Fruit fly (Drosophila melanogaster) whole organism, prepupa: ENCODE results near the gene CG14506.

Source experiments
- Blimp-1 ChIP-seq: fragments of 200-800 bp; sonication (Bioruptor generic); optimal IDR thresholded peaks from 3 replicates; lab custom pipeline; 2017; ENCODE audit warnings: missing biosample characterization, missing genetic modification characterization, mild to moderate bottlenecking, moderate library complexity, missing genetic modification reagents
- CG11294 ChIP-seq: fragments of 200-800 bp; sonication (Bioruptor generic); IDR thresholded peaks from 2 replicates; pipeline ENCODE4 v1.3.6; 2022; ENCODE audit warnings: missing biosample characterization, missing genetic modification characterization
- CG11762 ChIP-seq: fragments of 200-800 bp; sonication (Bioruptor generic); optimal IDR thresholded peaks from 3 replicates; lab custom pipeline; 2016; ENCODE audit warnings: missing biosample characterization, missing genetic modification characterization; ENCODE audit not compliant: insufficient read depth
- CG15336 ChIP-seq: fragments of 200-800 bp; sonication (Bioruptor generic); IDR thresholded peaks from 2 replicates; pipeline ENCODE4 v1.3.6; 2022; ENCODE audit warnings: missing biosample characterization, missing genetic modification characterization
- CG1621 ChIP-seq: fragments of 200-800 bp; sonication (Bioruptor generic); optimal IDR thresholded peaks from 3 replicates; lab custom pipeline; 2018; ENCODE audit warnings: missing biosample characterization, mild to moderate bottlenecking, missing genetic modification characterization
- CG16779 ChIP-seq: fragments of 200-800 bp; sonication (Bioruptor generic); optimal IDR thresholded peaks from 3 replicates; lab custom pipeline; 2017; ENCODE audit warnings: missing biosample characterization, mild to moderate bottlenecking, missing genetic modification characterization
- CG3032 ChIP-seq: fragments of 200-800 bp; optimal IDR thresholded peaks from 2 replicates; lab custom pipeline; 2019; ENCODE audit warnings: missing biosample characterization, mild to moderate bottlenecking, missing genetic modification characterization, moderate library complexity
- CG31627 ChIP-seq: fragments of 200-800 bp; sonication (Bioruptor generic); optimal IDR thresholded peaks from 3 replicates; lab custom pipeline; 2016; ENCODE audit warnings: missing biosample characterization, missing genetic modification characterization
- CG32006 ChIP-seq: fragments of 200-800 bp; sonication (Bioruptor generic); optimal IDR thresholded peaks from 3 replicates; lab custom pipeline; 2017; ENCODE audit warnings: missing biosample characterization, mild to moderate bottlenecking, missing genetic modification characterization
- CG34406 ChIP-seq: fragments of 200-800 bp; sonication (Bioruptor generic); optimal IDR thresholded peaks from 3 replicates; lab custom pipeline; 2016; ENCODE audit warnings: missing biosample characterization, missing genetic modification characterization
- CG3919 ChIP-seq: fragments of 200-800 bp; sonication (Bioruptor generic); optimal IDR thresholded peaks from 3 replicates; lab custom pipeline; 2016; ENCODE audit warnings: missing biosample characterization, missing genetic modification characterization
- CG4318 ChIP-seq: fragments of 200-800 bp; sonication (Bioruptor generic); optimal IDR thresholded peaks from 3 replicates; lab custom pipeline; 2017; ENCODE audit warnings: missing biosample characterization, mild to moderate bottlenecking, missing genetic modification characterization
- CG6163 ChIP-seq: fragments of 200-800 bp; sonication (Bioruptor generic); IDR thresholded peaks from 3 replicates; pipeline ENCODE4 v1.3.6; 2022; ENCODE audit warnings: missing biosample characterization, missing genetic modification characterization
- CG6792 ChIP-seq: fragments of 200-800 bp; sonication (Bioruptor generic); optimal IDR thresholded peaks from 3 replicates; lab custom pipeline; 2016; ENCODE audit warnings: missing biosample characterization, missing genetic modification characterization
- CG6808 ChIP-seq: fragments of 200-800 bp; sonication (Bioruptor generic); optimal IDR thresholded peaks from 3 replicates; lab custom pipeline; 2017; ENCODE audit warnings: missing biosample characterization, missing genetic modification characterization, mild to moderate bottlenecking, moderate library complexity, missing genetic modification reagents
- CG7368 ChIP-seq: fragments of 200-800 bp; sonication (Bioruptor generic); optimal IDR thresholded peaks from 3 replicates; lab custom pipeline; 2016; ENCODE audit warnings: missing biosample characterization, missing genetic modification characterization
- CG8119 ChIP-seq: fragments of 200-800 bp; sonication (Bioruptor generic); IDR thresholded peaks from 3 replicates; pipeline ENCODE4 v1.3.6; 2022; ENCODE audit warnings: missing biosample characterization, missing genetic modification characterization
- CG8319 ChIP-seq: fragments of 200-800 bp; sonication (Bioruptor generic); optimal IDR thresholded peaks from 3 replicates; lab custom pipeline; 2016; ENCODE audit warnings: missing biosample characterization, missing genetic modification characterization
- CG8632 ChIP-seq: fragments of 200-800 bp; sonication (Bioruptor generic); optimal IDR thresholded peaks from 3 replicates; lab custom pipeline; 2016; ENCODE audit warnings: missing biosample characterization, missing genetic modification characterization
- CG9139 ChIP-seq: fragments of 200-800 bp; sonication (Bioruptor generic); optimal IDR thresholded peaks from 3 replicates; lab custom pipeline; 2017; ENCODE audit warnings: missing biosample characterization, mild to moderate bottlenecking, missing genetic modification characterization
- Eip75B ChIP-seq: fragments of 200-800 bp; sonication (Bioruptor generic); optimal IDR thresholded peaks from 3 replicates; lab custom pipeline; 2016; ENCODE audit warnings: missing biosample characterization, missing genetic modification characterization
- Eip78C ChIP-seq: fragments of 200-800 bp; sonication (Bioruptor generic); peaks from one replicate; lab custom pipeline; 2016; ENCODE audit warnings: missing biosample characterization, missing genetic modification characterization
- Eip93F ChIP-seq: fragments of 200-800 bp; sonication (Bioruptor generic); optimal IDR thresholded peaks from 2 replicates; lab custom pipeline; 2016; ENCODE audit warnings: missing biosample characterization, mild to moderate bottlenecking, missing genetic modification characterization
- Ets21C ChIP-seq: fragments of 200-800 bp; sonication (Bioruptor generic); optimal IDR thresholded peaks from 3 replicates; lab custom pipeline; 2016; ENCODE audit warnings: missing biosample characterization, missing genetic modification characterization
- Ets96B ChIP-seq: fragments of 200-800 bp; optimal IDR thresholded peaks from 2 replicates; lab custom pipeline; 2019; ENCODE audit warnings: missing biosample characterization, mild to moderate bottlenecking, missing genetic modification characterization, moderate library complexity
- Gug ChIP-seq: fragments of 200-800 bp; sonication (Bioruptor generic); IDR thresholded peaks from 2 replicates; pipeline ENCODE4 v1.3.6; 2022; ENCODE audit warnings: missing biosample characterization, missing genetic modification characterization
- Hr39 ChIP-seq: fragments of 200-800 bp; sonication (Bioruptor generic); optimal IDR thresholded peaks from 2 replicates; lab custom pipeline; 2016; ENCODE audit warnings: missing biosample characterization, missing genetic modification characterization
- Hr4 ChIP-seq: fragments of 200-800 bp; sonication (Bioruptor generic); optimal IDR thresholded peaks from 3 replicates; lab custom pipeline; 2016; ENCODE audit warnings: missing biosample characterization, missing genetic modification characterization
- Lpt ChIP-seq: fragments of 200-800 bp; sonication (Bioruptor generic); optimal IDR thresholded peaks from 3 replicates; lab custom pipeline; 2016; ENCODE audit warnings: missing biosample characterization, missing genetic modification characterization
- Met ChIP-seq: fragments of 200-800 bp; sonication (Bioruptor generic); optimal IDR thresholded peaks from 3 replicates; lab custom pipeline; 2016; ENCODE audit warnings: missing biosample characterization, missing genetic modification characterization
- OdsH ChIP-seq: fragments of 200-800 bp; sonication (Bioruptor generic); optimal IDR thresholded peaks from 3 replicates; lab custom pipeline; 2016; ENCODE audit warnings: missing biosample characterization, missing genetic modification characterization
- Sox14 ChIP-seq: fragments of 200-800 bp; sonication (Bioruptor generic); optimal IDR thresholded peaks from 3 replicates; lab custom pipeline; 2016; ENCODE audit warnings: missing biosample characterization, missing genetic modification characterization
- Sox15 ChIP-seq: fragments of 200-800 bp; sonication (Bioruptor generic); optimal IDR thresholded peaks from 3 replicates; lab custom pipeline; 2016; ENCODE audit warnings: missing biosample characterization, missing genetic modification characterization
- achi ChIP-seq: fragments of 200-800 bp; sonication (Bioruptor generic); optimal IDR thresholded peaks from 3 replicates; lab custom pipeline; 2016; ENCODE audit warnings: missing biosample characterization, missing genetic modification characterization
- acj6 ChIP-seq: fragments of 200-800 bp; sonication (Bioruptor generic); optimal IDR thresholded peaks from 3 replicates; lab custom pipeline; 2016; ENCODE audit warnings: missing biosample characterization, missing genetic modification characterization
- cyc ChIP-seq: fragments of 200-800 bp; sonication (Bioruptor generic); optimal IDR thresholded peaks from 3 replicates; lab custom pipeline; 2016; ENCODE audit warnings: missing biosample characterization, missing genetic modification characterization
- dac ChIP-seq: fragments of 200-800 bp; sonication (Bioruptor generic); optimal IDR thresholded peaks from 2 replicates; lab custom pipeline; 2017; ENCODE audit warnings: missing biosample characterization, mild to moderate bottlenecking, missing genetic modification characterization
- dsx ChIP-seq: fragments of 200-800 bp; optimal IDR thresholded peaks from 3 replicates; lab custom pipeline; 2019; ENCODE audit warnings: missing biosample characterization, mild to moderate bottlenecking, missing genetic modification characterization, moderate library complexity; ENCODE audit not compliant: poor library complexity, severe bottlenecking
- eg ChIP-seq: fragments of 200-800 bp; sonication (Bioruptor generic); IDR thresholded peaks from 3 replicates; pipeline ENCODE4 v1.3.6; 2022; ENCODE audit warnings: missing biosample characterization, missing genetic modification characterization
- fd59A ChIP-seq: fragments of 200-800 bp; sonication (Bioruptor generic); optimal IDR thresholded peaks from 2 replicates; lab custom pipeline; 2017; ENCODE audit warnings: missing biosample characterization, mild to moderate bottlenecking, missing genetic modification characterization, missing genetic modification reagents
- fd85E ChIP-seq: fragments of 200-800 bp; sonication (Bioruptor generic); optimal IDR thresholded peaks from 3 replicates; lab custom pipeline; 2016; ENCODE audit warnings: missing biosample characterization, missing genetic modification characterization
- fkh ChIP-seq: fragments of 200-800 bp; sonication (Bioruptor generic); optimal IDR thresholded peaks from 3 replicates; lab custom pipeline; 2017; ENCODE audit warnings: missing biosample characterization, mild to moderate bottlenecking, missing genetic modification characterization, moderate library complexity
- lz ChIP-seq: fragments of 200-800 bp; sonication (Bioruptor generic); optimal IDR thresholded peaks from 3 replicates; lab custom pipeline; 2016; ENCODE audit warnings: missing biosample characterization, missing genetic modification characterization
- net ChIP-seq: fragments of 200-800 bp; sonication (Bioruptor generic); optimal IDR thresholded peaks from 3 replicates; lab custom pipeline; 2016; ENCODE audit warnings: missing biosample characterization, missing genetic modification characterization
- pdm3 ChIP-seq: fragments of 200-800 bp; sonication (Bioruptor generic); optimal IDR thresholded peaks from 3 replicates; lab custom pipeline; 2016; ENCODE audit warnings: missing biosample characterization, missing genetic modification characterization
- salr ChIP-seq, 2 experiments: fragments of 200-800 bp; sonication (Bioruptor generic); optimal IDR thresholded peaks; 3 replicates each; lab custom pipeline; 2016 to 2018; ENCODE audit warnings: missing biosample characterization in 2 of 2, missing genetic modification characterization in 2 of 2, mild to moderate bottlenecking in 1 of 2
- svp ChIP-seq: fragments of 200-800 bp; sonication (Bioruptor generic); peaks from one replicate; lab custom pipeline; 2016; ENCODE audit warnings: missing biosample characterization, missing genetic modification characterization
- topi ChIP-seq: fragments of 200-800 bp; sonication (Bioruptor generic); optimal IDR thresholded peaks from 3 replicates; lab custom pipeline; 2016; ENCODE audit warnings: missing biosample characterization, missing genetic modification characterization

Gene CG14506

dm6 chr3R:29319481-29320289 lies 22.7 kb upstream of the CG14506 start, which contains the start of gene Cnx99A (continued):
- TF ChIP-seq CG6808 (peak; percentile 65), Hr4 (GFP tag; lab: Kevin White, UChicago) (peak; percentile 88), CG9139 (GFP tag; lab: Kevin White, UChicago) (peak; percentile 42), salr (GFP tag; optimal IDR thresholded peaks at IDR 0.05; lab: Kevin White, UChicago) (peak; percentile 69 to 77), CG15336 (GFP tag; lab: Robert Waterston, UW) (peak; percentile 75), CG6163 (peak; percentile 93), CG11294 (peak; percentile 88), Eip93F (GFP tag; lab: Kevin White, UChicago) (peak; percentile 58), CG8119 (GFP tag; lab: Robert Waterston, UW) (peak; percentile 71), Lpt (GFP tag; lab: Kevin White, UChicago) (peak; percentile 66), CG8632 (GFP tag; lab: Kevin White, UChicago) (peak; percentile 73), pdm3 (GFP tag; lab: Kevin White, UChicago) (peak; percentile 82), CG11762 (GFP tag; lab: Kevin White, UChicago) (peak; percentile 63), eg (GFP tag; lab: Robert Waterston, UW) (peak; percentile 96), Ets96B (tag; lab: Kevin White, UChicago) (peak; percentile 83), dsx (GFP tag; lab: Kevin White, UChicago) (peak; percentile 65), CG4318 (GFP tag; lab: Kevin White, UChicago) (peak; percentile 72), CG6792 (GFP tag; lab: Kevin White, UChicago) (peak; percentile 69), OdsH (GFP tag; lab: Kevin White, UChicago) (peak; percentile 82), Sox15 (peak; percentile 82), achi (peak; percentile 79), topi (peak; percentile 79), Blimp-1 (GFP tag; lab: Kevin White, UChicago) (peak; percentile 11), Gug (peak; percentile 81), net (peak; percentile 82), Eip78C (GFP tag; lab: Kevin White, UChicago) (peak; percentile 93), dac (GFP tag; lab: Kevin White, UChicago) (peak; percentile 71)

- peak; percentile 83 for TF ChIP-seq Eip78C (GFP tag; lab: Kevin White, UChicago)
- TF ChIP-seq Ets21C (GFP tag; lab: Kevin White, UChicago): peak; percentile 8
- peak; percentile 33 for TF ChIP-seq cyc (GFP tag; lab: Kevin White, UChicago)
- peak; percentile 28 for TF ChIP-seq Eip75B
- TF ChIP-seq CG8319 (GFP tag; lab: Kevin White, UChicago): no peak
- peak; percentile 22 for TF ChIP-seq Met (GFP tag; lab: Kevin White, UChicago)
- peak; percentile 23 for TF ChIP-seq dsx (GFP tag; lab: Kevin White, UChicago)
- peak; percentile 6 to 14 for TF ChIP-seq salr (GFP tag; optimal IDR thresholded peaks at IDR 0.05; lab: Kevin White, UChicago)
- no peak for TF ChIP-seq fd85E (GFP tag; lab: Kevin White, UChicago)
- TF ChIP-seq CG11294: peak; percentile 71
- no peak for TF ChIP-seq CG9139 (GFP tag; lab: Kevin White, UChicago)
- peak; percentile 42 for TF ChIP-seq CG7368 (GFP tag; lab: Kevin White, UChicago)
- peak; percentile 57 for TF ChIP-seq achi
- peak; percentile 36 for TF ChIP-seq CG3919
- TF ChIP-seq Sox15: peak; percentile 38
- TF ChIP-seq CG34406 (GFP tag; lab: Kevin White, UChicago): peak; percentile 9
- TF ChIP-seq CG6792 (GFP tag; lab: Kevin White, UChicago): peak; percentile 35
- TF ChIP-seq CG31627 (GFP tag; lab: Kevin White, UChicago): peak; percentile 57
- TF ChIP-seq lz (GFP tag; lab: Kevin White, UChicago): peak; percentile 40
- peak; percentile 34 for TF ChIP-seq CG3032 (tag; lab: Kevin White, UChicago)
- peak; percentile 56 for TF ChIP-seq Hr39
- peak; percentile 87 for TF ChIP-seq CG32006 (GFP tag; lab: Kevin White, UChicago)
- TF ChIP-seq svp (GFP tag; lab: Kevin White, UChicago): peak; percentile 59
- TF ChIP-seq Sox14 (GFP tag; lab: Kevin White, UChicago): peak; percentile 38
- peak; percentile 53; the same call in 1 of the 3 replicates for TF ChIP-seq CG6163
- TF ChIP-seq CG15336 (GFP tag; lab: Robert Waterston, UW): peak; percentile 79
- TF ChIP-seq fd59A (GFP tag; lab: Kevin White, UChicago): peak; percentile 40
- TF ChIP-seq acj6 (GFP tag; lab: Kevin White, UChicago): peak; percentile 53
- peak; percentile 87 for TF ChIP-seq fkh (GFP tag; lab: Kevin White, UChicago)
- no peak for TF ChIP-seq CG16779
- peak; percentile 28 for TF ChIP-seq CG6808
- peak; percentile 14 for TF ChIP-seq CG1621 (tag; lab: Kevin White, UChicago)
Measured at dm6 chr3R:29318673-29319072, 21.7 kb upstream of the CG14506 start.
